Fruit fly (Drosophila melanogaster): ENCODE data around the gene Eig71Ek.
A peak's percentile ranks its signal among the peaks of the same experiment; 100 is the strongest.

Gene Eig71Ek

DNA sequence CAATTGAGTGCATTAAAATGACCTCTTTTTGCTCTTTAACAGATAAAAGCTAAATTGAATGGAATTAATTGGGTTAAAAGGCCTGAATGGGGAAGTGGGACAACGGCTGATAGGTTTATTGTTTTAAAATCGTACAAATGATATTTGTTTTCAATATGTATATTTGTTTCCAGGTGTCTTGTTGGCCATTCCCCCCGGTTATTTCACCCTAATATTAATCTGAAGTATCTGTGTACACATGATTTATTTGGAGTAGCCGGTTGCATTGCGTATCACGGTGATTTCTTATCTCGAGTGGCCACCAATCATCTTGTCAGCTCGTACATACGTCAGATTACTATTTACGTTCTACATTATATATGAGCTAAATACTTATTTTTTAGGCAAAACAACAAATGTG lies 24.7 kb upstream of the Eig71Ek start:
- TF ChIP-seq EcR (GFP tag; optimal IDR thresholded peaks at IDR 0.05), result peak; percentile 1
- TF ChIP-seq CG12605 (GFP tag; IDR thresholded peaks at IDR 0.05), result no peak

DNA sequence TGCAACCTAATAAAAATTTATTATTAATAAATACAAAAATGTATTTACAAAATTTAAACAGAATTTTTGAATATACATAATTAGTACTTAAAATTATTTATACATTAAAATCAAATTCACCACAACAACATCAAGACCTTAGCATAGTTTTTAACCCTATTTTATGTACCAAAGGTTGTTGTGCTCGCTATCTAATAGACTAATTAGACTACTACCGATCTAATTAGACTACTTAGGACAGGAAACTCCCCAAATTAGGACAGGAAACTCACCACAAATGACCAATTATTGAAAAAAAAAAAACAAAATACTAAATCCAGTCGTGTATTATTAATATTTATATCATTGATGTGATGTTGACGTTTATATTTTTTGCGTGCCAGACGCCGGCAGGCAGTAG lies 24.1 kb upstream of the Eig71Ek start:
- TF ChIP-seq rn (GFP tag; IDR thresholded peaks at IDR 0.05), result no peak
- no peak for TF ChIP-seq CG14655 (GFP tag; optimal IDR thresholded peaks at IDR 0.05)
- TF ChIP-seq CG4496 (GFP tag; IDR thresholded peaks at IDR 0.05), result no peak
- no peak for TF ChIP-seq CG9948 (tag; optimal IDR thresholded peaks at IDR 0.05)
- no peak for TF ChIP-seq fd96Ca (GFP tag; IDR thresholded peaks at IDR 0.05)
- TF ChIP-seq Ets98B (GFP tag; IDR thresholded peaks at IDR 0.05), result no peak
- no peak for TF ChIP-seq CG17806 (tag; optimal IDR thresholded peaks at IDR 0.05)
- TF ChIP-seq Pif1A (GFP tag; optimal IDR thresholded peaks at IDR 0.05), result no peak
- no peak for TF ChIP-seq EcR (GFP tag; optimal IDR thresholded peaks at IDR 0.05)
- TF ChIP-seq CG15710 (tag; optimal IDR thresholded peaks at IDR 0.05), result no peak
- TF ChIP-seq CG8301 (tag; optimal IDR thresholded peaks at IDR 0.05), result no peak

DNA sequence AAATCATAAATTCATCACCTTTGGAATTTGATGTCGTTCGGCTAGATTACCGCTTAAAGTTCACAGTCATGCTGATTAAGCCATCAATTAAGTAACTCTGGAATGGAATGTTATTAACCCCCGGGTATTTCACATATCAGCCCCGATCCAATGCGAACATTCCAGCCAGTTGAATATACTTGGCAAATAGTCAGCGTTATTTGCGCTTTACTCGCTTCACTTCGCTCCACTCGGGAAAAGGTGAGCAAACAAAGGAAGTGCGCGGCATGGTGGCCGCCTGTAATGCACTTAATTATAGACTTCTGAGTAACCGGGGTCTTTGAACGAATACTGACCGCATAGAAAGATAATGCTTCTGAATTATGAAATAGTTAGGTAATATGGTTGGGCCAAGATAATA lies 23.4 kb upstream of the Eig71Ek start:
- TF ChIP-seq D1 (tag; optimal IDR thresholded peaks at IDR 0.05) (no peak), gl (tag; optimal IDR thresholded peaks at IDR 0.05) (peak; percentile 36), Pif1A (GFP tag; optimal IDR thresholded peaks at IDR 0.05) (peak; percentile 34), EcR (GFP tag; optimal IDR thresholded peaks at IDR 0.05) (peak; percentile 89)

DNA sequence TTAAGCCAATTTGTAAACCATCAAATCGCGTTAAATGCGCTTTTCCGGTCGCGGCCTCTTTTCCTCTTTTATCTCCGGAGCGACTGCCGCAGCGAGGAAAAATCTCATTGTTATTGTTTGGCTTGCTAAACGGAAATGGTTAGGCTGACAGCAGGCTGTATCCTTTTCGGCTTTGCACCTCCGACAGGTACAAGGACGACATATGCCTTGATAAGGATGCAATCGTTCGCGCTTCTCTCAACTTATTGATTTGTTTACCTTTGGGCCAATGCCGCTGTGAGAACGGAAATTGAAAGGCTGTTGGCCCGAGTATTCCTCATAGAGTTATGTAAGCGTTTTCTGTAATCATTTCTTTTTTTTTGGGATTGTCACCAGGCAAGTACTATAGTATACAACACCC lies 22.5 kb upstream of the Eig71Ek start:
- no peak for TF ChIP-seq CG17806 (tag; optimal IDR thresholded peaks at IDR 0.05)
- no peak for TF ChIP-seq CG32121 (GFP tag; IDR thresholded peaks at IDR 0.05)
- no peak for TF ChIP-seq CG8301 (tag; optimal IDR thresholded peaks at IDR 0.05)
- no peak for TF ChIP-seq Pif1B (GFP tag; optimal IDR thresholded peaks at IDR 0.05)
- no peak for TF ChIP-seq D1 (tag; optimal IDR thresholded peaks at IDR 0.05)
- TF ChIP-seq CG9948 (tag; optimal IDR thresholded peaks at IDR 0.05), result no peak
- no peak for TF ChIP-seq CG8159 (tag; optimal IDR thresholded peaks at IDR 0.05)
- TF ChIP-seq CG15710 (tag; optimal IDR thresholded peaks at IDR 0.05), result no peak
- TF ChIP-seq rn (GFP tag; IDR thresholded peaks at IDR 0.05), result no peak
- no peak for TF ChIP-seq CG4496 (GFP tag; IDR thresholded peaks at IDR 0.05)
- no peak for TF ChIP-seq Pif1A (GFP tag; optimal IDR thresholded peaks at IDR 0.05)
- TF ChIP-seq CG13204 (GFP tag; optimal IDR thresholded peaks at IDR 0.05), result no peak
- no peak for TF ChIP-seq CG34367 (tag; optimal IDR thresholded peaks at IDR 0.05)
- TF ChIP-seq gl (tag; optimal IDR thresholded peaks at IDR 0.05), result no peak

DNA sequence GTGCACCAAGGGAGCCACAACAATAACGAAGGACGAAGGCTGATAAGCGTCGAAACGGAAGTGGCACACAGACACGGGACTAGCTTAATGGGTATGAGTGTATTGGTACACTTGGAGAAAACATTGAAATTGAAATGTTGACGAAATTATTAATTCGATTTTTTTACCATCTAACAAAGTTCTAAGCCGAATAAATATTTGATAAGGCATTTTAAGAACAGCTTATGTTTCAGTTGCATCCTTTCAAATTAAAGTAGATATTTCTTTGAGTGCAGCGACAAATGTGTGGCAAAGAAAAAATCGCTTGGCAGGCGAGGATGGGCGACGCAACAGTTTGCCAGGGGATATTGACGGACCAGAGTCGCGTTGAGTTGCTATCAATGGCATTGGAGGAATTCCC lies 21.1 kb upstream of the Eig71Ek start:
- TF ChIP-seq CG32121 (GFP tag; IDR thresholded peaks at IDR 0.05), result no peak
- no peak for TF ChIP-seq EcR (GFP tag; optimal IDR thresholded peaks at IDR 0.05)
- TF ChIP-seq D1 (tag; optimal IDR thresholded peaks at IDR 0.05), result no peak
- TF ChIP-seq CG12605 (GFP tag; IDR thresholded peaks at IDR 0.05), result no peak
- no peak for TF ChIP-seq Pif1B (GFP tag; optimal IDR thresholded peaks at IDR 0.05)
- TF ChIP-seq CG13204 (GFP tag; optimal IDR thresholded peaks at IDR 0.05), result no peak
- no peak for TF ChIP-seq Pif1A (GFP tag; optimal IDR thresholded peaks at IDR 0.05)
- TF ChIP-seq CG8301 (tag; optimal IDR thresholded peaks at IDR 0.05), result no peak
- no peak for TF ChIP-seq CG17806 (tag; optimal IDR thresholded peaks at IDR 0.05)
- no peak for TF ChIP-seq CG4496 (GFP tag; IDR thresholded peaks at IDR 0.05)
- no peak for TF ChIP-seq CG15710 (tag; optimal IDR thresholded peaks at IDR 0.05)
- TF ChIP-seq Ets98B (GFP tag; IDR thresholded peaks at IDR 0.05), result no peak
- no peak for TF ChIP-seq Snoo (tag; optimal IDR thresholded peaks at IDR 0.05)
- TF ChIP-seq gl (tag; optimal IDR thresholded peaks at IDR 0.05), result no peak
- TF ChIP-seq CG14655 (GFP tag; optimal IDR thresholded peaks at IDR 0.05), result no peak
- no peak for TF ChIP-seq CG9948 (tag; optimal IDR thresholded peaks at IDR 0.05)
- TF ChIP-seq fd96Ca (GFP tag; IDR thresholded peaks at IDR 0.05), result no peak
- TF ChIP-seq CG34367 (tag; optimal IDR thresholded peaks at IDR 0.05), result no peak
- TF ChIP-seq rn (GFP tag; IDR thresholded peaks at IDR 0.05), result no peak
- TF ChIP-seq CG8159 (tag; optimal IDR thresholded peaks at IDR 0.05), result no peak

DNA sequence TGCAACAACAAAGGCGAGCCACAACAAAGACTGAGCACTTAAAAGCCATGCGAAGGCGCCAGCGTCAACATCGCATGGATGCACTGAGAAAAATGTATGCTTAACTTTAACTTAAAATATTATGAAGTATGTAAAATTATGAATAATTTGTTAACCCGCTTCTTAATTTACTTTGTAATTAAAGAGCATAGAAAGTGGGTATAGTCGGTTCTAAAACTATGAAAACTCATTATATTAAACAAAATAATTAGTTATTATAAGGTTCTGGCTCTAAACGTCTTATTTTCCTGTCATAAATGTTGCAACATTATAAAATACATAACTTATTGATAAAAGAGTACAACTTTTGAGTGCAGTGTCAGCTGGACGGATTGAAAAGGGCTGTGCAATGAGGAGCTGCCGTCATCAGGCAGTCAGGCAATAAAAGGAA lies 19.4 kb upstream of the Eig71Ek start:
- TF ChIP-seq CG32121 (GFP tag; IDR thresholded peaks at IDR 0.05), result no peak
- no peak for TF ChIP-seq Pif1B (GFP tag; optimal IDR thresholded peaks at IDR 0.05)
- TF ChIP-seq CG12605 (GFP tag; IDR thresholded peaks at IDR 0.05), result 0 out of 2 replicates have a peak, but pooled peaks have one; percentile 7
- peak; percentile 81 for TF ChIP-seq CG8159 (tag; optimal IDR thresholded peaks at IDR 0.05)
- peak; percentile 28 for TF ChIP-seq Snoo (tag; optimal IDR thresholded peaks at IDR 0.05)
- TF ChIP-seq CG9948 (tag; optimal IDR thresholded peaks at IDR 0.05), result peak; percentile 47
- TF ChIP-seq CG13204 (GFP tag; optimal IDR thresholded peaks at IDR 0.05), result no peak
- no peak for TF ChIP-seq gl (tag; optimal IDR thresholded peaks at IDR 0.05)
- 0 out of 3 replicates have a peak, but pooled peaks have one; percentile 21 for TF ChIP-seq CG4496 (GFP tag; IDR thresholded peaks at IDR 0.05)
- TF ChIP-seq fd96Ca (GFP tag; IDR thresholded peaks at IDR 0.05), result no peak
- TF ChIP-seq CG14655 (GFP tag; optimal IDR thresholded peaks at IDR 0.05), result peak; percentile 51
- TF ChIP-seq CG17806 (tag; optimal IDR thresholded peaks at IDR 0.05), result peak; percentile 32
- peak; percentile 54 for TF ChIP-seq CG15710 (tag; optimal IDR thresholded peaks at IDR 0.05)
- peak; percentile 45 for TF ChIP-seq CG8301 (tag; optimal IDR thresholded peaks at IDR 0.05)
- TF ChIP-seq Pif1A (GFP tag; optimal IDR thresholded peaks at IDR 0.05), result peak; percentile 11
- no peak for TF ChIP-seq Ets98B (GFP tag; IDR thresholded peaks at IDR 0.05)

DNA sequence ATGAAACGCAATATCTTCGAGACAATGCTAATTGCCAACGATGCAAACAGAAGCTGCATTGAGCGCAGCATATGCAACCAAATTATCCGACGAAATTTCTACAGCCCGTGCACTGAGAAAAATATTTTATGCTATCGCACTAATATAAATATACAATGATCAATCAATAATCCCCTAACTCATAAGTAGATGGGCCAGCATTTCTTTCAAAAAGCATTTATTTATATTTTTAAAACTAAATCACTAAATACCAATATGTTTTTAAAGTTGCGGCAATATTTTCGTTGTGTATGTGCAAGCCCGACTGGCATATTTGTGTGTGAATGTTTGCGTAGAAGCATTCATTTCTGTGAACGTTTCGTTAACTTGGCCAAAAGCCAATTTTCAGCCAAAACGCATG lies 14.9 kb upstream of the Eig71Ek start:
- TF ChIP-seq CG17806 (tag; optimal IDR thresholded peaks at IDR 0.05) (no peak), CG9948 (tag; optimal IDR thresholded peaks at IDR 0.05) (no peak), CG14655 (GFP tag; optimal IDR thresholded peaks at IDR 0.05) (no peak), CG10348 (GFP tag; IDR thresholded peaks at IDR 0.05) (no peak), CG8159 (tag; optimal IDR thresholded peaks at IDR 0.05) (no peak), gl (tag; optimal IDR thresholded peaks at IDR 0.05) (no peak), Snoo (tag; optimal IDR thresholded peaks at IDR 0.05) (no peak), Pif1B (GFP tag; optimal IDR thresholded peaks at IDR 0.05) (no peak)

All from whole organism, pupa.